Worm (Caenorhabditis elegans): ENCODE measurements around the gene mec-5.

Gene mec-5

ce11 chrX:15915774-15916173 is 28.0 kb upstream of the mec-5 start:
- no peak for TF ChIP-seq fos-1 (tag; optimal IDR thresholded peaks at IDR 0.05)
- TF ChIP-seq vab-15 (tag; optimal IDR thresholded peaks at IDR 0.05) = no peak
- no peak for TF ChIP-seq nhr-77 (tag; optimal IDR thresholded peaks at IDR 0.05)
- no peak for TF ChIP-seq nhr-90 (tag; optimal IDR thresholded peaks at IDR 0.05; ENCODE audit: poor library complexity)
- no peak for TF ChIP-seq jun-1 (tag; optimal IDR thresholded peaks at IDR 0.05)
- TF ChIP-seq efl-1 (optimal IDR thresholded peaks at IDR 0.05) = no peak
- peak in 1 of 2 experiments; percentile 9 for TF ChIP-seq efl-1 (GFP tag; optimal IDR thresholded peaks at IDR 0.05 in 1 of 2)

ce11 chrX:15917000-15917399 is 26.8 kb upstream of the mec-5 start, which contains the start of the genes F31B9.4 and F31B9.2:
TSS of gene F31B9.4 (minus strand) at chrX:15917100.
TSS of gene F31B9.2 (plus strand) at chrX:15917367.
- TF ChIP-seq ceh-88 (GFP tag; IDR thresholded peaks at IDR 0.05) (no peak), isw-1 (GFP tag; IDR thresholded peaks at IDR 0.05) (no peak), elt-2 (tag; optimal IDR thresholded peaks at IDR 0.05) (no peak), C16A3.4 (tag; optimal IDR thresholded peaks at IDR 0.05) (no peak), sptf-1 (tag; optimal IDR thresholded peaks at IDR 0.05) (no peak), tbx-2 (tag; optimal IDR thresholded peaks at IDR 0.05) (no peak), lin-13 (GFP tag; optimal IDR thresholded peaks at IDR 0.05) (no peak), nhr-90 (tag; optimal IDR thresholded peaks at IDR 0.05; ENCODE audit: poor library complexity) (no peak), unc-86 (tag; optimal IDR thresholded peaks at IDR 0.05) (no peak), lin-15B (tag; optimal IDR thresholded peaks at IDR 0.05) (no peak), efl-3 (GFP tag; optimal IDR thresholded peaks at IDR 0.05) (no peak), dsc-1 (tag; optimal IDR thresholded peaks at IDR 0.05) (no peak), jun-1 (tag; optimal IDR thresholded peaks at IDR 0.05) (no peak), nhr-12 (tag; optimal IDR thresholded peaks at IDR 0.05) (no peak), nhr-19 (GFP tag; conservative IDR thresholded peaks at IDR 0.05) (no peak), elt-3 (tag; optimal IDR thresholded peaks at IDR 0.05) (no peak), irx-1 (tag; optimal IDR thresholded peaks at IDR 0.05) (no peak), nhr-47 (tag; optimal IDR thresholded peaks at IDR 0.05) (no peak), unc-30 (tag; optimal IDR thresholded peaks at IDR 0.05) (no peak)

ce11 chrX:15919372-15919771 is 24.4 kb upstream of the mec-5 start, which contains the start of gene F31B9.7:
TSS of gene F31B9.7 (plus strand) at chrX:15919672.
- TF ChIP-seq ceh-8 (GFP tag; optimal IDR thresholded peaks at IDR 0.05) (no peak), dpl-1 (GFP tag; optimal IDR thresholded peaks at IDR 0.05) (no peak), mdl-1 (tag; optimal IDR thresholded peaks at IDR 0.05) (no peak), rnt-1 (tag; optimal IDR thresholded peaks at IDR 0.05) (no peak), C34B4.2 (tag; optimal IDR thresholded peaks at IDR 0.05) (no peak), lin-13 (GFP tag; optimal IDR thresholded peaks at IDR 0.05) (no peak), nhr-85 (tag) (no peak), sptf-1 (tag; optimal IDR thresholded peaks at IDR 0.05) (no peak), unc-30 (tag; optimal IDR thresholded peaks at IDR 0.05) (no peak), vab-15 (tag; optimal IDR thresholded peaks at IDR 0.05) (no peak), hlh-17 (GFP tag; optimal IDR thresholded peaks at IDR 0.05; ENCODE audit: borderline replicate concordance) (no peak), lir-3 (tag; optimal IDR thresholded peaks at IDR 0.05; ENCODE audit: poor library complexity) (no peak), skn-1 (tag; optimal IDR thresholded peaks at IDR 0.05) (no peak)

ce11 chrX:15923440-15923839 is 20.4 kb upstream of the mec-5 start, which contains the start of gene F31B9.3:
TSS of gene F31B9.3 (plus strand) at chrX:15923740.
- TF ChIP-seq sptf-1 (tag; optimal IDR thresholded peaks at IDR 0.05) (no peak), ceh-8 (GFP tag; optimal IDR thresholded peaks at IDR 0.05) (no peak), rnt-1 (tag; optimal IDR thresholded peaks at IDR 0.05) (no peak)

ce11 chrX:15932859-15933258 is 10.9 kb upstream of the mec-5 start:
- no peak for TF ChIP-seq fos-1 (tag; optimal IDR thresholded peaks at IDR 0.05)
- TF ChIP-seq jun-1 (tag; optimal IDR thresholded peaks at IDR 0.05) = no peak
- TF ChIP-seq nhr-20 (tag; optimal IDR thresholded peaks at IDR 0.05) = no peak
- TF ChIP-seq ceh-82 (tag; optimal IDR thresholded peaks at IDR 0.05) = no peak
- no peak for TF ChIP-seq pax-3 (tag; optimal IDR thresholded peaks at IDR 0.05)
- no peak for TF ChIP-seq fkh-4 (tag; optimal IDR thresholded peaks at IDR 0.05; ENCODE audit: borderline replicate concordance)
- TF ChIP-seq nhr-76 (tag; optimal IDR thresholded peaks at IDR 0.05) = no peak
